Fruit fly (Drosophila melanogaster) whole organism, adult: ENCODE measurements around the gene CG14883.
A peak's percentile ranks its signal among the peaks of the same experiment; 100 is the strongest.

Experiments
- CG11617 ChIP-seq: fragments of 200-800 bp; sonication (Bioruptor generic); optimal IDR thresholded peaks from 2 replicates; lab custom pipeline; 2017; ENCODE audit warnings: mild to moderate bottlenecking, missing biosample characterization, missing genetic modification reagents, missing genetic modification characterization
- CG12768 ChIP-seq: fragments of 200-800 bp; sonication (Bioruptor generic); optimal IDR thresholded peaks from 2 replicates; lab custom pipeline; 2017; ENCODE audit warnings: missing biosample characterization, missing genetic modification characterization, mild to moderate bottlenecking, moderate library complexity, missing genetic modification reagents
- CG14711 ChIP-seq: fragments of 200-800 bp; sonication (Bioruptor generic); optimal IDR thresholded peaks from 2 replicates; lab custom pipeline; 2018; ENCODE audit warnings: missing biosample characterization, mild to moderate bottlenecking, missing genetic modification characterization, moderate library complexity
- CG1620 ChIP-seq: fragments of 200-800 bp; sonication (Bioruptor generic); optimal IDR thresholded peaks from 2 replicates; lab custom pipeline; 2016; ENCODE audit warnings: missing biosample characterization, missing genetic modification characterization
- CG33017 ChIP-seq: fragments of 200-800 bp; sonication (Bioruptor generic); optimal IDR thresholded peaks from 2 replicates; lab custom pipeline; 2018; ENCODE audit warnings: missing biosample characterization, mild to moderate bottlenecking, missing genetic modification characterization, moderate library complexity
- CG5204 ChIP-seq: fragments of 200-800 bp; sonication (Bioruptor generic); optimal IDR thresholded peaks from 2 replicates; lab custom pipeline; 2016; ENCODE audit warnings: missing biosample characterization, missing genetic modification characterization
- CG7045 ChIP-seq: fragments of 200-800 bp; sonication (Bioruptor generic); optimal IDR thresholded peaks from 2 replicates; lab custom pipeline; 2017; ENCODE audit warnings: missing biosample characterization, mild to moderate bottlenecking, missing genetic modification characterization
- CG7101 ChIP-seq: fragments of 200-800 bp; sonication (Bioruptor generic); optimal IDR thresholded peaks from 2 replicates; lab custom pipeline; 2018; ENCODE audit warnings: missing biosample characterization, mild to moderate bottlenecking, missing genetic modification characterization, moderate library complexity
- Clk ChIP-seq: fragments of 200-800 bp; sonication (Bioruptor generic); optimal IDR thresholded peaks from 2 replicates; lab custom pipeline; 2017; ENCODE audit warnings: missing biosample characterization, missing genetic modification characterization
- Crg-1 ChIP-seq: fragments of 200-800 bp; sonication (Bioruptor generic); optimal IDR thresholded peaks from 2 replicates; lab custom pipeline; 2016; ENCODE audit warnings: missing biosample characterization, missing genetic modification characterization
- Hr96 ChIP-seq: fragments of 200-800 bp; sonication (Bioruptor generic); optimal IDR thresholded peaks from 2 replicates; lab custom pipeline; 2016; ENCODE audit warnings: missing biosample characterization, missing genetic modification characterization
- Mnt ChIP-seq: fragments of 200-800 bp; sonication (Bioruptor generic); optimal IDR thresholded peaks from 2 replicates; lab custom pipeline; 2016; ENCODE audit warnings: missing biosample characterization, mild to moderate bottlenecking, missing genetic modification characterization
- bab1 ChIP-seq: fragments of 200-800 bp; sonication (Bioruptor generic); optimal IDR thresholded peaks from 3 replicates; lab custom pipeline; 2019; ENCODE audit warnings: missing biosample characterization, mild to moderate bottlenecking, missing genetic modification characterization, moderate library complexity
- cic ChIP-seq: fragments of 200-800 bp; sonication (Bioruptor generic); optimal IDR thresholded peaks from 2 replicates; lab custom pipeline; 2017; ENCODE audit warnings: missing biosample characterization, mild to moderate bottlenecking, missing genetic modification characterization, moderate library complexity
- cnc ChIP-seq, 2 experiments: fragments of >200 bp; optimal IDR thresholded peaks; 2 replicates each; lab custom pipeline; 2017
- kay ChIP-seq: fragments of 200-800 bp; sonication (Bioruptor generic); peaks from one replicate; lab custom pipeline; 2016; ENCODE audit warnings: missing biosample characterization, missing genetic modification characterization, borderline replicate concordance
- ovo ChIP-seq: fragments of 200-800 bp; sonication (Bioruptor generic); optimal IDR thresholded peaks from 2 replicates; lab custom pipeline; 2016; ENCODE audit warnings: missing biosample characterization, missing genetic modification characterization
- pad ChIP-seq: fragments of 200-800 bp; sonication (Bioruptor generic); optimal IDR thresholded peaks from 3 replicates; lab custom pipeline; 2017; ENCODE audit warnings: missing biosample characterization, missing genetic modification characterization, mild to moderate bottlenecking, moderate library complexity, missing genetic modification reagents
- tj ChIP-seq: fragments of 200-800 bp; sonication (Bioruptor generic); optimal IDR thresholded peaks from 3 replicates; lab custom pipeline; 2017; ENCODE audit warnings: missing biosample characterization, mild to moderate bottlenecking, missing genetic modification characterization, moderate library complexity
- toe ChIP-seq: fragments of 200-800 bp; sonication (Bioruptor generic); optimal IDR thresholded peaks from 2 replicates; lab custom pipeline; 2016; ENCODE audit warnings: missing biosample characterization, missing genetic modification characterization

Gene CG14883

dm6 chr3R:16455875-16456274 is at the start of gene CG14883:
Gene CG14883, plus strand, starts transcription at chr3R:16456052.
- TF ChIP-seq kay (GFP tag; lab: Kevin White, UChicago): peak; percentile 42
- no peak for TF ChIP-seq Clk (GFP tag; lab: Kevin White, UChicago)

dm6 chr3R:16406618-16407017 is 49.2 kb upstream of the CG14883 start:
- no peak for TF ChIP-seq CG12768 (GFP tag; lab: Kevin White, UChicago)
- no peak for TF ChIP-seq CG14711 (tag; lab: Kevin White, UChicago)
- TF ChIP-seq bab1: no peak
- TF ChIP-seq cnc (optimal IDR thresholded peaks at IDR 0.05; lab: Kevin White, UChicago): no peak

- TF ChIP-seq CG7045 (GFP tag; lab: Kevin White, UChicago): no peak
Measured at dm6 chr3R:16408434-16408833, 47.4 kb upstream of the CG14883 start.

dm6 chr3R:16410706-16411105 is 45.1 kb upstream of the CG14883 start:
- TF ChIP-seq CG1620 (GFP tag; lab: Kevin White, UChicago) (no peak), CG5204 (GFP tag; lab: Kevin White, UChicago) (no peak), pad (no peak), toe (GFP tag; lab: Kevin White, UChicago) (no peak), bab1 (no peak), cnc (optimal IDR thresholded peaks at IDR 0.05; lab: Kevin White, UChicago) (no peak)

dm6 chr3R:16413734-16414133 is 42.1 kb upstream of the CG14883 start:
- TF ChIP-seq CG14711 (tag; lab: Kevin White, UChicago): no peak
- TF ChIP-seq Clk (GFP tag; lab: Kevin White, UChicago): no peak
- no peak for TF ChIP-seq cic (GFP tag; lab: Kevin White, UChicago)
- TF ChIP-seq CG33017: no peak
- TF ChIP-seq kay (GFP tag; lab: Kevin White, UChicago): no peak
- TF ChIP-seq tj (GFP tag; lab: Kevin White, UChicago): no peak
- no peak for TF ChIP-seq Hr96 (GFP tag; lab: Kevin White, UChicago)
- no peak for TF ChIP-seq ovo (GFP tag; lab: Kevin White, UChicago)
- no peak for TF ChIP-seq CG1620 (GFP tag; lab: Kevin White, UChicago)

dm6 chr3R:16416508-16416907 is 39.3 kb upstream of the CG14883 start:
- TF ChIP-seq ovo (GFP tag; lab: Kevin White, UChicago) (no peak), cic (GFP tag; lab: Kevin White, UChicago) (no peak), kay (GFP tag; lab: Kevin White, UChicago) (no peak), CG12768 (GFP tag; lab: Kevin White, UChicago) (no peak), CG33017 (no peak), Hr96 (GFP tag; lab: Kevin White, UChicago) (no peak), cnc (optimal IDR thresholded peaks at IDR 0.05; lab: Kevin White, UChicago) (no peak), CG11617 (GFP tag; lab: Kevin White, UChicago) (no peak), tj (GFP tag; lab: Kevin White, UChicago) (no peak), Mnt (GFP tag; lab: Kevin White, UChicago) (no peak), bab1 (no peak), pad (no peak), CG7045 (GFP tag; lab: Kevin White, UChicago) (no peak), CG5204 (GFP tag; lab: Kevin White, UChicago) (no peak), CG14711 (tag; lab: Kevin White, UChicago) (no peak), toe (GFP tag; lab: Kevin White, UChicago) (no peak), CG7101 (tag; lab: Kevin White, UChicago) (no peak), Clk (GFP tag; lab: Kevin White, UChicago) (no peak), CG1620 (GFP tag; lab: Kevin White, UChicago) (no peak)

dm6 chr3R:16423323-16423722 is 32.5 kb upstream of the CG14883 start:
- no peak for TF ChIP-seq CG11617 (GFP tag; lab: Kevin White, UChicago)
- no peak for TF ChIP-seq Crg-1
- no peak for TF ChIP-seq cnc (optimal IDR thresholded peaks at IDR 0.05; lab: Kevin White, UChicago)
- TF ChIP-seq pad: no peak

dm6 chr3R:16427520-16427919 is 28.3 kb upstream of the CG14883 start:
- TF ChIP-seq pad (no peak), CG14711 (tag; lab: Kevin White, UChicago) (no peak), tj (GFP tag; lab: Kevin White, UChicago) (no peak), Crg-1 (no peak)

dm6 chr3R:16430381-16430780 is 25.5 kb upstream of the CG14883 start, which contains the start of gene CG31279:
Gene CG31279, plus strand, starts transcription at chr3R:16430681.
- TF ChIP-seq bab1: no peak
- TF ChIP-seq Hr96 (GFP tag; lab: Kevin White, UChicago): no peak
- no peak for TF ChIP-seq cnc (optimal IDR thresholded peaks at IDR 0.05; lab: Kevin White, UChicago)
- TF ChIP-seq ovo (GFP tag; lab: Kevin White, UChicago): no peak
- TF ChIP-seq cic (GFP tag; lab: Kevin White, UChicago): no peak
- TF ChIP-seq CG7045 (GFP tag; lab: Kevin White, UChicago): no peak
- TF ChIP-seq kay (GFP tag; lab: Kevin White, UChicago): no peak
- TF ChIP-seq CG5204 (GFP tag; lab: Kevin White, UChicago): no peak
- no peak for TF ChIP-seq CG14711 (tag; lab: Kevin White, UChicago)
- no peak for TF ChIP-seq CG11617 (GFP tag; lab: Kevin White, UChicago)
- TF ChIP-seq Crg-1: no peak
- no peak for TF ChIP-seq CG12768 (GFP tag; lab: Kevin White, UChicago)
- no peak for TF ChIP-seq CG1620 (GFP tag; lab: Kevin White, UChicago)
- TF ChIP-seq toe (GFP tag; lab: Kevin White, UChicago): no peak
- no peak for TF ChIP-seq pad
- no peak for TF ChIP-seq CG33017
- no peak for TF ChIP-seq tj (GFP tag; lab: Kevin White, UChicago)
- no peak for TF ChIP-seq Mnt (GFP tag; lab: Kevin White, UChicago)
- no peak for TF ChIP-seq Clk (GFP tag; lab: Kevin White, UChicago)
